Fruit fly (Drosophila melanogaster) whole organism, embryonic: ENCODE measurements around the gene Bet5.
A peak's percentile ranks its signal among the peaks of the same experiment; 100 is the strongest.

Experiments used
- CG10543 ChIP-seq: fragments of 200-800 bp; sonication (Bioruptor generic); optimal IDR thresholded peaks from 3 replicates; lab custom pipeline; 2017; ENCODE audit warnings: missing biosample characterization, mild to moderate bottlenecking, missing genetic modification characterization, moderate library complexity
- CG12071 ChIP-seq: fragments of 200-800 bp; sonication (Bioruptor generic); optimal IDR thresholded peaks from 3 replicates; lab custom pipeline; 2018; ENCODE audit warnings: missing biosample characterization, mild to moderate bottlenecking, missing genetic modification characterization
- CG12769 ChIP-seq: fragments of 200-800 bp; sonication (Bioruptor generic); optimal IDR thresholded peaks from 2 replicates; lab custom pipeline; 2019; ENCODE audit warnings: missing biosample characterization, mild to moderate bottlenecking, missing genetic modification characterization, moderate library complexity
- CG13624 ChIP-seq: fragments of 200-800 bp; sonication (Bioruptor generic); optimal IDR thresholded peaks from 2 replicates; lab custom pipeline; 2016; ENCODE audit warnings: missing biosample characterization, missing genetic modification characterization
- CG14014 ChIP-seq: fragments of 200-800 bp; sonication (Bioruptor generic); IDR thresholded peaks from 2 replicates; pipeline ENCODE4 v1.3.6; 2022; ENCODE audit warnings: missing biosample characterization, missing genetic modification characterization
- CG14050 ChIP-seq: fragments of 200-800 bp; sonication (Bioruptor generic); IDR thresholded peaks from 3 replicates; pipeline ENCODE4 v1.3.6; 2022; ENCODE audit warnings: missing biosample characterization, missing genetic modification characterization
- CG14441 ChIP-seq: fragments of 200-800 bp; sonication (Bioruptor generic); IDR thresholded peaks from 2 replicates; pipeline ENCODE4 v1.3.6; 2022; ENCODE audit warnings: missing biosample characterization, missing genetic modification characterization
- CG15269 ChIP-seq: fragments of 200-800 bp; sonication (Bioruptor generic); optimal IDR thresholded peaks from 2 replicates; lab custom pipeline; 2018; ENCODE audit warnings: missing biosample characterization, mild to moderate bottlenecking, missing genetic modification characterization, moderate library complexity
- CG15696 ChIP-seq: fragments of 200-800 bp; sonication (Bioruptor generic); optimal IDR thresholded peaks from 2 replicates; lab custom pipeline; 2019; ENCODE audit warnings: missing biosample characterization, mild to moderate bottlenecking, missing genetic modification characterization, moderate library complexity
- CG2116 ChIP-seq: fragments of 200-800 bp; sonication (Bioruptor generic); optimal IDR thresholded peaks from 3 replicates; lab custom pipeline; 2018; ENCODE audit warnings: missing biosample characterization, mild to moderate bottlenecking, missing genetic modification characterization
- CG32532 ChIP-seq: fragments of 200-800 bp; sonication (Bioruptor generic); IDR thresholded peaks from 2 replicates; pipeline ENCODE4 v1.3.6; 2022; ENCODE audit warnings: missing biosample characterization, missing genetic modification characterization
- CG3281 ChIP-seq: fragments of 200-800 bp; sonication (Bioruptor generic); optimal IDR thresholded peaks from 3 replicates; lab custom pipeline; 2017; ENCODE audit warnings: missing biosample characterization, mild to moderate bottlenecking, missing genetic modification characterization
- CG4730 ChIP-seq: fragments of 200-800 bp; sonication (Bioruptor generic); IDR thresholded peaks from 2 replicates; pipeline ENCODE4 v1.3.6; 2022; ENCODE audit warnings: missing biosample characterization, missing genetic modification characterization
- CG6254 ChIP-seq: fragments of 200-800 bp; sonication (Bioruptor generic); optimal IDR thresholded peaks from 3 replicates; lab custom pipeline; 2017; ENCODE audit warnings: mild to moderate bottlenecking, missing biosample characterization, missing genetic modification reagents, missing genetic modification characterization
- CG6689 ChIP-seq: fragments of 200-800 bp; sonication (Bioruptor generic); IDR thresholded peaks from 2 replicates; pipeline ENCODE4 v1.3.6; 2022; ENCODE audit warnings: missing biosample characterization, missing genetic modification characterization
- CG7987 ChIP-seq: fragments of 200-800 bp; sonication (Bioruptor generic); optimal IDR thresholded peaks from 2 replicates; lab custom pipeline; 2018; ENCODE audit warnings: missing biosample characterization, mild to moderate bottlenecking, missing genetic modification characterization, moderate library complexity
- CG8290 ChIP-seq, 3 experiments: fragments of 200-800 bp; sonication (Bioruptor generic); optimal IDR thresholded peaks; 2 replicates each; lab custom pipeline; 2016 to 2019; ENCODE audit warnings: missing biosample characterization in 3 of 3, missing genetic modification characterization in 3 of 3, mild to moderate bottlenecking in 2 of 3, moderate library complexity in 1 of 3
- CHES-1-like ChIP-seq: fragments of 200-800 bp; sonication (Bioruptor generic); optimal IDR thresholded peaks from 2 replicates; lab custom pipeline; 2016; ENCODE audit warnings: missing biosample characterization, missing genetic modification characterization
- D19B ChIP-seq: fragments of 200-800 bp; sonication (Bioruptor generic); optimal IDR thresholded peaks from 2 replicates; lab custom pipeline; 2017; ENCODE audit warnings: missing biosample characterization, mild to moderate bottlenecking, missing genetic modification characterization
- Dbx ChIP-seq: fragments of 200-800 bp; sonication (Bioruptor generic); IDR thresholded peaks from 3 replicates; pipeline ENCODE4 v1.3.6; 2022; ENCODE audit warnings: missing biosample characterization, missing genetic modification characterization
- Deaf1 ChIP-seq: fragments of 200-800 bp; optimal IDR thresholded peaks from 3 replicates; lab custom pipeline; 2019; ENCODE audit warnings: missing biosample characterization, mild to moderate bottlenecking, missing genetic modification characterization, moderate library complexity
- GATAe ChIP-seq: fragments of 200-800 bp; sonication (Bioruptor generic); conservative IDR thresholded peaks from 2 replicates; pipeline ENCODE4 v1.3.6; 2022; ENCODE audit warnings: missing biosample characterization, missing genetic modification characterization
- HLH3B ChIP-seq: fragments of 200-800 bp; sonication (Bioruptor generic); IDR thresholded peaks from 2 replicates; pipeline ENCODE4 v1.3.6; 2022; ENCODE audit warnings: missing biosample characterization, missing genetic modification characterization
- Hand ChIP-seq: fragments of 200-800 bp; sonication (Bioruptor generic); optimal IDR thresholded peaks from 2 replicates; lab custom pipeline; 2017; ENCODE audit warnings: mild to moderate bottlenecking, missing biosample characterization, missing genetic modification reagents, missing genetic modification characterization
- Hmr ChIP-seq: fragments of 200-800 bp; sonication (Bioruptor generic); optimal IDR thresholded peaks from 3 replicates; lab custom pipeline; 2017; ENCODE audit warnings: mild to moderate bottlenecking, missing biosample characterization, missing genetic modification reagents, missing genetic modification characterization
- Hr78 ChIP-seq, 2 experiments: fragments of 200-800 bp in 1 of 2; fragments of >200 bp in 1 of 2; sonication (Bioruptor generic) in 1 of 2; optimal IDR thresholded peaks; 2 replicates each; lab custom pipeline; 2017 to 2019; ENCODE audit warnings: missing biosample characterization in 2 of 2, missing genetic modification characterization in 2 of 2, mild to moderate bottlenecking in 1 of 2, moderate library complexity in 1 of 2
- MBD-R2 ChIP-seq: fragments of 200-800 bp; sonication (Bioruptor generic); IDR thresholded peaks from 2 replicates; pipeline ENCODE4 v1.3.6; 2022; ENCODE audit warnings: missing biosample characterization, missing genetic modification characterization
- MTF-1 ChIP-seq: fragments of 200-800 bp; sonication (Bioruptor generic); optimal IDR thresholded peaks from 2 replicates; lab custom pipeline; 2018; ENCODE audit warnings: missing biosample characterization, mild to moderate bottlenecking, missing genetic modification characterization, borderline replicate concordance
- Mad ChIP-seq: fragments of 200-800 bp; sonication (Bioruptor generic); optimal IDR thresholded peaks from 2 replicates; lab custom pipeline; 2016; ENCODE audit warnings: missing biosample characterization, missing genetic modification characterization
- Oaz ChIP-seq: fragments of 200-800 bp; sonication (Bioruptor generic); IDR thresholded peaks from 2 replicates; pipeline ENCODE4 v1.3.6; 2022; ENCODE audit warnings: missing biosample characterization, missing genetic modification characterization
- Pdp1 ChIP-seq, 2 experiments: fragments of 200-800 bp; sonication (Bioruptor generic); optimal IDR thresholded peaks; 3 replicates each; lab custom pipeline; 2016; ENCODE audit warnings: missing biosample characterization in 2 of 2, missing genetic modification characterization in 2 of 2, mild to moderate bottlenecking in 1 of 2, moderate library complexity in 1 of 2
- Xbp1 ChIP-seq: fragments of 200-800 bp; sonication (Bioruptor generic); optimal IDR thresholded peaks from 3 replicates; lab custom pipeline; 2016; ENCODE audit warnings: missing biosample characterization, mild to moderate bottlenecking, missing genetic modification characterization
- bsh ChIP-seq, 2 experiments: fragments of 200-800 bp; sonication (Bioruptor generic); optimal IDR thresholded peaks; 2 replicates each; lab custom pipeline; 2017 to 2018; ENCODE audit warnings: mild to moderate bottlenecking in 2 of 2, missing biosample characterization in 2 of 2, missing genetic modification characterization in 2 of 2, moderate library complexity in 1 of 2
- chinmo ChIP-seq: fragments of 200-800 bp; sonication (Bioruptor generic); IDR thresholded peaks from 4 replicates; pipeline ENCODE4 v1.3.6; 2022; ENCODE audit warnings: missing biosample characterization, missing genetic modification characterization; ENCODE audit not compliant: partially characterized antibody
- ci ChIP-seq: fragments of 200-800 bp; sonication (Bioruptor generic); IDR thresholded peaks from 3 replicates; pipeline ENCODE4 v1.3.6; 2022; ENCODE audit warnings: missing biosample characterization, missing genetic modification characterization
- dati ChIP-seq: fragments of 200-800 bp; sonication (Bioruptor generic); IDR thresholded peaks from 2 replicates; pipeline ENCODE4 v1.3.6; 2022; ENCODE audit warnings: missing biosample characterization, missing genetic modification characterization
- dimm ChIP-seq: fragments of 200-800 bp; sonication (Bioruptor generic); IDR thresholded peaks from 2 replicates; pipeline ENCODE4 v1.3.6; 2022; ENCODE audit warnings: missing biosample characterization, missing genetic modification characterization
- dmrt99B ChIP-seq: fragments of 200-800 bp; sonication (Bioruptor generic); optimal IDR thresholded peaks from 2 replicates; lab custom pipeline; 2018; ENCODE audit warnings: missing biosample characterization, mild to moderate bottlenecking, missing genetic modification characterization, moderate library complexity
- exex ChIP-seq: fragments of 200-800 bp; sonication (Bioruptor generic); optimal IDR thresholded peaks from 4 replicates; lab custom pipeline; 2018; ENCODE audit warnings: missing biosample characterization, mild to moderate bottlenecking, missing genetic modification characterization, moderate library complexity
- fru ChIP-seq: fragments of >200 bp; optimal IDR thresholded peaks from 2 replicates; lab custom pipeline; 2017
- gfzf ChIP-seq: fragments of 200-800 bp; sonication (Bioruptor generic); optimal IDR thresholded peaks from 2 replicates; lab custom pipeline; 2016; ENCODE audit warnings: missing biosample characterization, mild to moderate bottlenecking, missing genetic modification characterization, moderate library complexity
- jigr1 ChIP-seq: fragments of 200-800 bp; sonication (Bioruptor generic); IDR thresholded peaks from 3 replicates; pipeline ENCODE4 v1.3.6; 2022; ENCODE audit warnings: missing biosample characterization, missing genetic modification characterization
- kni ChIP-seq: fragments of 200-800 bp; sonication (Bioruptor generic); optimal IDR thresholded peaks from 3 replicates; lab custom pipeline; 2017; ENCODE audit warnings: mild to moderate bottlenecking, missing biosample characterization, missing genetic modification reagents, missing genetic modification characterization
- nom ChIP-seq: fragments of 200-800 bp; sonication (Bioruptor generic); optimal IDR thresholded peaks from 2 replicates; lab custom pipeline; 2017; ENCODE audit warnings: missing biosample characterization, missing genetic modification characterization, mild to moderate bottlenecking, moderate library complexity, missing genetic modification reagents
- odd ChIP-seq: fragments of 200-800 bp; sonication (Bioruptor generic); optimal IDR thresholded peaks from 2 replicates; lab custom pipeline; 2017; ENCODE audit warnings: missing biosample characterization, mild to moderate bottlenecking, missing genetic modification characterization
- schlank ChIP-seq: fragments of 200-800 bp; sonication (Bioruptor generic); optimal IDR thresholded peaks from 2 replicates; lab custom pipeline; 2018; ENCODE audit warnings: missing biosample characterization, mild to moderate bottlenecking, missing genetic modification characterization
- slbo ChIP-seq: fragments of 200-800 bp; sonication (Bioruptor generic); IDR thresholded peaks from 2 replicates; pipeline ENCODE4 v1.3.6; 2022; ENCODE audit warnings: missing biosample characterization, missing genetic modification characterization
- sug ChIP-seq: fragments of 200-800 bp; optimal IDR thresholded peaks from 2 replicates; lab custom pipeline; 2019; ENCODE audit warnings: missing biosample characterization, mild to moderate bottlenecking, missing genetic modification characterization, moderate library complexity
- wor ChIP-seq: fragments of 200-800 bp; sonication (Bioruptor generic); IDR thresholded peaks from 2 replicates; pipeline ENCODE4 v1.3.6; 2022; ENCODE audit warnings: missing biosample characterization, missing genetic modification characterization

The Bet5 gene

dm6 chr3R:30197796-30198195 lies 17.8 kb downstream of the Bet5 start:
- no peak for TF ChIP-seq exex (tag; lab: Kevin White, UChicago)
- TF ChIP-seq CG12071 (GFP tag; lab: Kevin White, UChicago): no peak
- TF ChIP-seq wor: no peak
- no peak for TF ChIP-seq CG14014 (GFP tag; lab: Robert Waterston, UW)
- no peak for TF ChIP-seq GATAe
- TF ChIP-seq CG15696 (tag; lab: Kevin White, UChicago): no peak
- peak; percentile 3 for TF ChIP-seq sug (tag; lab: Kevin White, UChicago)
- TF ChIP-seq Pdp1 (GFP tag; optimal IDR thresholded peaks at IDR 0.05; lab: Kevin White, UChicago): peak in 1 of 2 experiments; percentile 88
- no peak for TF ChIP-seq CG32532
- no peak for TF ChIP-seq CG13624
- TF ChIP-seq CHES-1-like: no peak
- no peak for TF ChIP-seq CG14050 (GFP tag; lab: Robert Waterston, UW)
- no peak for TF ChIP-seq CG4730 (GFP tag; lab: Robert Waterston, UW)
- no peak for TF ChIP-seq CG14441 (GFP tag; lab: Robert Waterston, UW)
- TF ChIP-seq CG12769: peak; percentile 68
- no peak for TF ChIP-seq Mad (GFP tag; lab: Kevin White, UChicago)
- peak in 1 of 2 experiments; percentile 97 for TF ChIP-seq Hr78 (GFP tag; optimal IDR thresholded peaks at IDR 0.05; lab: Kevin White, UChicago)
- TF ChIP-seq CG7987 (GFP tag; lab: Kevin White, UChicago): no peak
- no peak for TF ChIP-seq Xbp1
- TF ChIP-seq gfzf (GFP tag; lab: Kevin White, UChicago): no peak
- TF ChIP-seq Deaf1 (tag; lab: Kevin White, UChicago): peak; percentile 22

dm6 chr3R:30198793-30199192 lies 18.8 kb downstream of the Bet5 start:
- peak; percentile 71 for TF ChIP-seq CG3281 (GFP tag; lab: Kevin White, UChicago)
- no peak for TF ChIP-seq nom (GFP tag; lab: Kevin White, UChicago)
- TF ChIP-seq D19B (GFP tag; lab: Kevin White, UChicago): no peak
- peak; percentile 14; the same call in 1 of the 2 replicates for TF ChIP-seq MBD-R2
- TF ChIP-seq CG6254 (GFP tag; lab: Kevin White, UChicago): no peak
- TF ChIP-seq Oaz (GFP tag; lab: Robert Waterston, UW): no peak
- TF ChIP-seq odd: peak; percentile 16
- TF ChIP-seq fru (lab: Kevin White, UChicago): no peak
- 0 out of 2 replicates have a peak, but pooled peaks have one; percentile 19 for TF ChIP-seq slbo (GFP tag; lab: Robert Waterston, UW)
- peak; percentile 50 for TF ChIP-seq CG12769
- TF ChIP-seq kni (GFP tag; lab: Kevin White, UChicago): peak; percentile 11
- peak; percentile 43 for TF ChIP-seq MTF-1
- peak; percentile 49 for TF ChIP-seq schlank
- TF ChIP-seq Dbx (GFP tag; lab: Robert Waterston, UW): 0 out of 3 replicates have a peak, but pooled peaks have one; percentile 37
- no peak for TF ChIP-seq CG14441 (GFP tag; lab: Robert Waterston, UW)
- no peak for TF ChIP-seq Mad (GFP tag; lab: Kevin White, UChicago)
- no peak for TF ChIP-seq CG2116 (GFP tag; lab: Kevin White, UChicago)
- TF ChIP-seq jigr1 (GFP tag; lab: Robert Waterston, UW): no peak
- no peak for TF ChIP-seq ci (GFP tag; lab: Robert Waterston, UW)
- TF ChIP-seq bsh (GFP tag; optimal IDR thresholded peaks at IDR 0.05; lab: Kevin White, UChicago): peak in 1 of 2 experiments; percentile 6
- TF ChIP-seq CG10543: peak; percentile 79
- TF ChIP-seq dmrt99B (tag; lab: Kevin White, UChicago): no peak
- no peak for TF ChIP-seq dati
- TF ChIP-seq dimm (GFP tag; lab: Robert Waterston, UW): no peak
- TF ChIP-seq Hmr: peak; percentile 79
- peak; percentile 11; the same call in 1 of the 2 replicates for TF ChIP-seq HLH3B
- 0 out of 2 replicates have a peak, but pooled peaks have one; percentile 9 for TF ChIP-seq CG6689 (GFP tag; lab: Robert Waterston, UW)
- TF ChIP-seq CG8290 (GFP tag; optimal IDR thresholded peaks at IDR 0.05; lab: Kevin White, UChicago): no peak
- peak in 1 of 2 experiments; percentile 65 for TF ChIP-seq CG8290 (tag; optimal IDR thresholded peaks at IDR 0.05; lab: Kevin White, UChicago)
- peak; percentile 12 for TF ChIP-seq CG15269
- no peak for TF ChIP-seq chinmo (GFP tag; lab: Robert Waterston, UW)
- peak; percentile 22 for TF ChIP-seq Hand (GFP tag; lab: Kevin White, UChicago)
